Worm (Caenorhabditis elegans) whole organism, L1 larva: Measurements from ENCODE around the gene F47H4.2.

ENCODE experiments used
- hpl-2 ChIP-seq: fragments of 150-350 bp; optimal IDR thresholded peaks from 2 replicates; lab custom pipeline; 2014; ENCODE audit warnings: missing biosample characterization, missing genetic modification reagents, missing genetic modification characterization
- lin-13 ChIP-seq: fragments of 150-350 bp; optimal IDR thresholded peaks from 2 replicates; lab custom pipeline; 2014; ENCODE audit warnings: missing biosample characterization, missing genetic modification reagents, missing genetic modification characterization
- lsy-2 ChIP-seq, 2 experiments: fragments of 150-350 bp; optimal IDR thresholded peaks; 2 replicates each; lab custom pipeline; 2014; ENCODE audit warnings: missing biosample characterization in 2 of 2, missing genetic modification characterization in 2 of 2
- mab-9 ChIP-seq: fragments of 200-800 bp; sonication (Bioruptor generic); IDR thresholded peaks from 2 replicates; pipeline ENCODE4 v1.3.6; 2022; ENCODE audit warnings: missing genetic modification reagents, missing genetic modification characterization, missing compliant biosample characterization
- nhr-71 ChIP-seq: sonication (generic microtip); optimal IDR thresholded peaks from 2 replicates; lab custom pipeline; 2016; ENCODE audit warnings: mild to moderate bottlenecking, missing genetic modification characterization, moderate library complexity, missing compliant biosample characterization
- pag-3 ChIP-seq: sonication (generic microtip); optimal IDR thresholded peaks from 2 replicates; lab custom pipeline; 2017; ENCODE audit warnings: missing genetic modification characterization, mild to moderate bottlenecking, missing compliant biosample characterization, antibody characterized with exemption, borderline replicate concordance; ENCODE audit not compliant: insufficient read depth
- rnt-1 ChIP-seq: sonication (generic microtip); optimal IDR thresholded peaks from 2 replicates; lab custom pipeline; 2016; ENCODE audit warnings: mild to moderate bottlenecking, missing genetic modification characterization, moderate library complexity, missing compliant biosample characterization
- sptf-1 ChIP-seq: fragments of 150-350 bp; optimal IDR thresholded peaks from 2 replicates; lab custom pipeline; 2014; ENCODE audit warnings: missing biosample characterization, missing genetic modification characterization
- unc-62 ChIP-seq: fragments of 150-350 bp; optimal IDR thresholded peaks from 2 replicates; lab custom pipeline; 2014; ENCODE audit warnings: missing biosample characterization, missing genetic modification reagents, missing genetic modification characterization
- vab-15 ChIP-seq: sonication (generic microtip); optimal IDR thresholded peaks from 2 replicates; lab custom pipeline; 2017; ENCODE audit warnings: missing genotype, mild to moderate bottlenecking, missing genetic modification characterization, missing compliant biosample characterization
- ztf-11 ChIP-seq, 2 experiments: sonication (generic microtip); optimal IDR thresholded peaks; 2 replicates each; lab custom pipeline; 2016 to 2017; ENCODE audit warnings: missing genetic modification characterization in 2 of 2, missing biosample characterization in 1 of 2, missing compliant biosample characterization in 1 of 2
- ztf-4 ChIP-seq: fragments of 150-350 bp; optimal IDR thresholded peaks from 2 replicates; lab custom pipeline; 2014; ENCODE audit warnings: missing biosample characterization, missing genetic modification characterization

ce11 chrV:17322397-17322909, 30.7 kb upstream of the F47H4.2 start, which contains the start of gene F31E9.3:
- TF ChIP-seq unc-62 (no peak), rnt-1 (tag; lab: Kevin White, UChicago) (no peak), hpl-2 (GFP tag; lab: Kevin White, UChicago) (no peak), sptf-1 (tag; lab: Kevin White, UChicago) (no peak), nhr-71 (no peak), ztf-11 (tag; optimal IDR thresholded peaks at IDR 0.05; lab: Kevin White, UChicago) (no peak), vab-15 (no peak), ztf-4 (tag; lab: Kevin White, UChicago) (no peak), lin-13 (GFP tag; lab: Kevin White, UChicago) (no peak), lsy-2 (tag; optimal IDR thresholded peaks at IDR 0.05; lab: Kevin White, UChicago) (no peak), pag-3 (tag; lab: Kevin White, UChicago) (no peak), mab-9 (no peak)
